Worm (Caenorhabditis elegans): ENCODE results near the gene cht-4.

cht-4 gene

DNA sequence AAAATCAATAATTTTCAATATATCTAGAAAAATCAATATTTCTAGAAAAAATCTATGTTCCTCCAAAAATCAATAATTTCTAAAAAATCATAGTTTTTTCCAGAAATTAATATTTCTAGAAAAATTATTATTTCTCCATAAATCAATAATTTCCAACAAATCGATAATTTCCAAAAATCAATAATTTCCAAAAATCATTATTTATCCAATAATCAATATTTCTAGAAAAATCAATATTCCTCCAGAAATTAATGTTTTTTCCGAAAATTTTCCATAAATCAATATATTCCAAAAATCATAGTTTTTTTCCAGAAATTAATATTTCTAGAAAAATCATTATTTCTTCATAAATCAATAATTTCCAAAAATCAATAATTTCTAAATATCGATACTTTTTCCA lies 5.8 kb upstream of the cht-4 start:
- TF ChIP-seq cog-1 (tag; optimal IDR thresholded peaks at IDR 0.05): no peak
- peak; percentile 67 for TF ChIP-seq T22C8.4 (GFP tag; IDR thresholded peaks at IDR 0.05)

DNA sequence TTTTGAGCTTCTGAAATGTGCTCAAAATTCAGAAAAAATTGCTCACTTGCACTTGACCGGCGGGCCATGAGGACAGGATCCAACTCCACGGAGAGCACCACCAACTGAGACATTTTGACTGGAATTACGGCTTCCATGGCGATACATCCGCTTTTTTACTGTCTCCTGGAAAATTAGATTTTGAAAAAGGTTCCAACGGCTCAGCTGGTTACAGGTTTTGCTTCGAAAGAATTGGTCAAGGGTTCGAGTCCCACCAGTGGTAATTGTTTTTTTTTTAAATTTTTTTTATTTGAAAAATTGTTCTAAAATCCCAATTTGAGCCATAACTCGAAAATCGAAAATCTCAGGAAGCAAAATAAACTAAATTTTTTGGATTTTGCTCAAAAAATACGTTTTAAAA lies 5.1 kb upstream of the cht-4 start:
- TF ChIP-seq flt-1 (GFP tag; IDR thresholded peaks at IDR 0.05) (no peak), T22C8.4 (GFP tag; IDR thresholded peaks at IDR 0.05) (no peak), ztf-29 (GFP tag; IDR thresholded peaks at IDR 0.05) (no peak), cog-1 (tag; optimal IDR thresholded peaks at IDR 0.05) (no peak), ref-1 (GFP tag; conservative IDR thresholded peaks at IDR 0.05) (no peak), klf-2 (GFP tag; conservative IDR thresholded peaks at IDR 0.05) (no peak)

DNA sequence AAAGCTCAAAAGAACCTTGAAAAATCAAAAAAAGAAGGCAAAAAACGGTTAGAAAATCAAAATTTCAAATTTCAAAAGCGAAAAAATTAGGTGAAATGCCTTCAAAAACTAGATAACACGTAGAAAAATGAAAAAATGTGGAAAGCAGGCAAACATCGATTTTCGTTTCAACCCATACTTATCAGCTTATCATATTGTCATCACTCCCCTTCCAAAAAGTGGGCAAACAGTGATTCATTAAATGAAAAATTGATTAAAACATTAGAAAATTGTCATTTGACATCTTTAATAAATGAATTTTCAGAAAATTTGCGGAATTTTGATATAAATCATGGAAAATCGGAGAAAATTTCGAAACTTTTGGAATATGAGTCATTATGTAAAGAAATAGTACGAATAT lies 3.8 kb upstream of the cht-4 start:
- TF ChIP-seq flt-1 (GFP tag; IDR thresholded peaks at IDR 0.05): no peak
- no peak for TF ChIP-seq tab-1 (GFP tag; IDR thresholded peaks at IDR 0.05)
- no peak for TF ChIP-seq ztf-23 (GFP tag; IDR thresholded peaks at IDR 0.05)
- no peak for TF ChIP-seq ref-1 (GFP tag; conservative IDR thresholded peaks at IDR 0.05)
- TF ChIP-seq T22C8.4 (GFP tag; IDR thresholded peaks at IDR 0.05): no peak
- no peak for TF ChIP-seq klf-2 (GFP tag; conservative IDR thresholded peaks at IDR 0.05)
- TF ChIP-seq ztf-29 (GFP tag; IDR thresholded peaks at IDR 0.05): no peak
- TF ChIP-seq med-1 (GFP tag; optimal IDR thresholded peaks at IDR 0.05; ENCODE audit: insufficient read depth): no peak
- no peak for TF ChIP-seq cog-1 (tag; optimal IDR thresholded peaks at IDR 0.05)

DNA sequence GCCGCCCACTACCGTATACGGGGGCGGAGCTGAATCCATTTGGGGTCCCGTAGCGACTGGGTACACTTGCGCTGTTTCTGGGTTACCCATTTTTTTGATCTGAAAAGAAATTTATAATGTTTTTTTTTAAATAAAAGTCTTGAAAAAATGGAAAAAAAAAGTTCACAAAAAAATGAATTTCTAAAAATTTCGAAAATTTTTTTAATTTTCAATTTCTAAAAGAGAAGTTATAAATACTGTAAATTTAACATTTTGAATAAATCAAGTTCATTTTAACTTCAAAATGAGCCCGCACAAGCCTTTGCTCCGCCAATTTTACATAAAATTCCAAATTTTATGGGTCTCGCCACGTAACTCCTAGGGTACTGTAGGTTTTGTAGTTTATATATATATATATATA lies 2.5 kb upstream of the cht-4 start, which contains the start of gene Y22D7AL.15:
Gene Y22D7AL.15 (minus strand): TSS at position 101 of the 400 bp plus-strand sequence.
- no peak for TF ChIP-seq tab-1 (GFP tag; IDR thresholded peaks at IDR 0.05)

DNA sequence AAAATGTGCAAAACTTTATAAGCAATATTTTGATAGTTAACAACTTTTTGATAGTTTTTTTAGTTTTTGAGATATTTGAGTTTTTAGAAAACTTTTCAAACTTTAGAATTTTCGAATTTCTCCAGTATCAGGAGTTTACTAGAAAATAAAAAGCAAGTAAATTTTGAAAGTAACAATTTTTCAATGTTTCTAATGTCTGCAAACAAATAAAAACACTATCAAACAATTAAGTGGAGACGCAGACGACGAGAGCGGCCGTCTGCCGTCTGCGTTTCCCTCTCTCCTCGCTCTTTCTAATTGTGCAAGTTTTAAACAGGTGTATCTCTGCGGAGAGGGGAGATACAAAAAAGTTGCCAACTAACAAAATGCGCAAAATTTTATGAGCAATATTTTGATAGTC lies 4.4 kb downstream of the cht-4 start:
- TF ChIP-seq tab-1 (GFP tag; IDR thresholded peaks at IDR 0.05): no peak
- no peak for TF ChIP-seq flt-1 (GFP tag; IDR thresholded peaks at IDR 0.05)
- no peak for TF ChIP-seq T22C8.4 (GFP tag; IDR thresholded peaks at IDR 0.05)
- no peak for TF ChIP-seq med-1 (GFP tag; optimal IDR thresholded peaks at IDR 0.05; ENCODE audit: insufficient read depth)
- no peak for TF ChIP-seq ztf-23 (GFP tag; IDR thresholded peaks at IDR 0.05)
- TF ChIP-seq klf-2 (GFP tag; conservative IDR thresholded peaks at IDR 0.05): no peak
- TF ChIP-seq ztf-29 (GFP tag; IDR thresholded peaks at IDR 0.05): no peak
- TF ChIP-seq ref-1 (GFP tag; conservative IDR thresholded peaks at IDR 0.05): no peak
- TF ChIP-seq cog-1 (tag; optimal IDR thresholded peaks at IDR 0.05): no peak

DNA sequence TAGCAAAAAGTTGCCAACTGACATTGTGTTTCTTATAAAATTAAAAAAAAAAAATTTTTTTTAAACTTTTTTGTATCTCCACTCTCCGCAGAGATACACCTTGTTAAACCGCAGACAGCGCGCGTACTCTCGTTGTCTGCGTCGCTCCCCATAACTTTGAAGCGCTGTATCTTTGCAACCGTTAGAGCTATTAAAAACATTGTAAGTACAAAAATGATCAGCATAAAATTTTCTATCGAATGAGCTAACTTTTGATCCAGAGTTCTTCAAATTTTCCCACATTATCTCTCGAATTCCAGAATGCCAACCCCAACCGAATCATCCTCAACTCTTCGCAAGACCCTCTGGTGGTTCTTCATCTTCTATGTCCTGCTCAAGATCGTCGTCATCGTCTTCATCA lies 5.1 kb downstream of the cht-4 start, which contains the start of gene Y22D7AL.1:
Gene Y22D7AL.1 (plus strand): TSS at position 301 of the 400 bp plus-strand sequence.
- TF ChIP-seq T22C8.4 (GFP tag; IDR thresholded peaks at IDR 0.05) (no peak), ztf-23 (GFP tag; IDR thresholded peaks at IDR 0.05) (no peak), cog-1 (tag; optimal IDR thresholded peaks at IDR 0.05) (no peak), ztf-29 (GFP tag; IDR thresholded peaks at IDR 0.05) (no peak), tab-1 (GFP tag; IDR thresholded peaks at IDR 0.05) (no peak), flt-1 (GFP tag; IDR thresholded peaks at IDR 0.05) (no peak)

DNA sequence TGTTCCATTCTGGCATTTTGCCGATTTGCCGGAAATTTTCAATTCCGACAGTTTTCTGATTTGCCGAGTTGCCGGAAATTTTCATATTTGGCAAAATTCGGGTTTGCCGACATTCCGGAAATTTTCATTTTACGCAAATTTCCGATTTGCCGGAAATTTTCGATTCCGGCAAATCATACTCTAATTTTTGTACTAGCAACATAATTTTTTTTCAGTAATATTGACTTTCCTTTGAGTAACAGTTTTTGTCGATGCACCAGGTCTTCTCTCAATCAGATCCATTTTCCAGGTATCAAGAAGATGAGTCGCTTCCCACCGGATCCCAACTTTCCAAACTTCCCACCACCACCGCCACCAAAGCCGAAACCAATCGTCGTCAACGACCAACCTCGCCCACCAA lies 16.1 kb downstream of the cht-4 start, which contains the start of gene Y22D7AL.3:
Gene Y22D7AL.3 (plus strand): TSS at position 301 of the 400 bp plus-strand sequence.
- TF ChIP-seq cog-1 (tag; optimal IDR thresholded peaks at IDR 0.05) (no peak), flt-1 (GFP tag; IDR thresholded peaks at IDR 0.05) (no peak), T22C8.4 (GFP tag; IDR thresholded peaks at IDR 0.05) (no peak), ztf-29 (GFP tag; IDR thresholded peaks at IDR 0.05) (no peak), klf-2 (GFP tag; conservative IDR thresholded peaks at IDR 0.05) (no peak), ref-1 (GFP tag; conservative IDR thresholded peaks at IDR 0.05) (no peak), med-1 (GFP tag; optimal IDR thresholded peaks at IDR 0.05; ENCODE audit: insufficient read depth) (no peak), ztf-23 (GFP tag; IDR thresholded peaks at IDR 0.05) (no peak), tab-1 (GFP tag; IDR thresholded peaks at IDR 0.05) (no peak)

DNA sequence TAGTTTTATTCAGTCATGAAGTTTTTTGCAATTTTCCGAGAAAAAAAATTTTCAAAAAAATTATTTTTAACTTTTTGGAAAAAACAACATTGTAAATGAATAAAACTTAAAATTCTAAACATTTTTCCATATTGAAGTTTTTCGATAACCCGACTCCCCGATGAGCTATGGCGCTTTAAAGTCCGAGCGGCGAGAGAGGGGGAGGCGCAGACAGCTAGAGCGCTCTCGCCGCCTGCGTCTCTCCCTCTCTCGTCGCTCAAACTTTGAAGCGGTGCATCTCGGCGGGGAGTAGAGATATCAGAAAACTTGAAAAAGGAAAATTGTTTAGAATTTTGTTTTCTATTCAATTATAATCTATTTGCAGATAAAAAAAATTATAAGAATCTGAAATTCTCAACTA lies 18.9 kb downstream of the cht-4 start:
- TF ChIP-seq ztf-23 (GFP tag; IDR thresholded peaks at IDR 0.05): no peak
- TF ChIP-seq med-1 (GFP tag; optimal IDR thresholded peaks at IDR 0.05; ENCODE audit: insufficient read depth): no peak
- TF ChIP-seq ztf-29 (GFP tag; IDR thresholded peaks at IDR 0.05): no peak
- TF ChIP-seq cog-1 (tag; optimal IDR thresholded peaks at IDR 0.05): no peak
- TF ChIP-seq ref-1 (GFP tag; conservative IDR thresholded peaks at IDR 0.05): no peak
- TF ChIP-seq klf-2 (GFP tag; conservative IDR thresholded peaks at IDR 0.05): no peak
- TF ChIP-seq flt-1 (GFP tag; IDR thresholded peaks at IDR 0.05): no peak
- no peak for TF ChIP-seq T22C8.4 (GFP tag; IDR thresholded peaks at IDR 0.05)
- TF ChIP-seq tab-1 (GFP tag; IDR thresholded peaks at IDR 0.05): no peak

DNA sequence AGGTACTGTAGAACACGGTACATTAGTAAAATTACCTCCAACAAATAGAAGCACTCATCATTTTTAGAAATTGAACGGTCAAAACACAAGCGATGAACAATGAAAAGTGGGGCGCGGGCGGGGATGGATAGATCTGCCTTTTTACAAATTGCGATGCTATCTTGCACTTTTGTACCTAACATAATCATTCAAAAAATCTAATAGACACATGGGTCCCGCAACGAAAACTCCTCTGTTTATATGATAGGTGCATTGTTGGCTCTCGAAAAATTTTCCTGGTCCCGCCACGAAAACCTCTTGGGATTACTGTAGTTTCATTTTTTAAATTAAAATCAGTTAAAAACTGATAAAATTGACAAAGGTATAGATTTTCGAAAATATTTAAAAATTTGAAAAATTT lies 23.0 kb downstream of the cht-4 start, which contains the start of gene Y22D7AL.11:
Gene Y22D7AL.11 (minus strand): TSS at position 101 of the 400 bp plus-strand sequence.
- TF ChIP-seq T22C8.4 (GFP tag; IDR thresholded peaks at IDR 0.05): no peak
- no peak for TF ChIP-seq cog-1 (tag; optimal IDR thresholded peaks at IDR 0.05)
- TF ChIP-seq tab-1 (GFP tag; IDR thresholded peaks at IDR 0.05): no peak
- TF ChIP-seq flt-1 (GFP tag; IDR thresholded peaks at IDR 0.05): no peak
- TF ChIP-seq klf-2 (GFP tag; conservative IDR thresholded peaks at IDR 0.05): no peak
- no peak for TF ChIP-seq ref-1 (GFP tag; conservative IDR thresholded peaks at IDR 0.05)
- no peak for TF ChIP-seq med-1 (GFP tag; optimal IDR thresholded peaks at IDR 0.05; ENCODE audit: insufficient read depth)
- TF ChIP-seq ztf-23 (GFP tag; IDR thresholded peaks at IDR 0.05): no peak
- no peak for TF ChIP-seq ztf-29 (GFP tag; IDR thresholded peaks at IDR 0.05)

DNA sequence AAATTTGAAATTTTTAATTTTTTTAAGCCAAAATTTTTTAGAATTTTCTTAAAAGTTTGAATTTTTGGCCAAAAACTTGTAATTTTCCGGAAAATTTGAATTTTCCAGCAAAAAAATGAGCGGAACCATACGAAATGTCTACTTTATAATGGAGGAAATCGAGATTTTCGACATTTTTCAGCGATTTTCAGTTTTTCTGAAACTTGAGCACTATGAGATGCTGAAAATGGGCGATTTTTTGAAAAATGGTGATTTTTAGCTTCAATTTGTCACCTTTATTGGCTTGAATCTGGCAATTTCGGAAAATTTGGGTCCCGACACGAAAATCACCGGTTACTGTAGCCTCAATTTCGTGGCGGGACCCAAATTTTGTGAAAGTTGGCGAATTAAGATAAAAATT lies 30.8 kb downstream of the cht-4 start, which contains the start of gene Y22D7AL.4:
Gene Y22D7AL.4 (plus strand): TSS at position 109 of the 400 bp plus-strand sequence.
- TF ChIP-seq ref-1 (GFP tag; conservative IDR thresholded peaks at IDR 0.05) (no peak), med-1 (GFP tag; optimal IDR thresholded peaks at IDR 0.05; ENCODE audit: insufficient read depth) (no peak), ztf-23 (GFP tag; IDR thresholded peaks at IDR 0.05) (no peak), tab-1 (GFP tag; IDR thresholded peaks at IDR 0.05) (no peak), T22C8.4 (GFP tag; IDR thresholded peaks at IDR 0.05) (no peak), ztf-29 (GFP tag; IDR thresholded peaks at IDR 0.05) (no peak), flt-1 (GFP tag; IDR thresholded peaks at IDR 0.05) (no peak)

Measured in whole organism, midembryonic.